Fruit fly (Drosophila melanogaster): ENCODE results near the gene grn.

grn gene

DNA sequence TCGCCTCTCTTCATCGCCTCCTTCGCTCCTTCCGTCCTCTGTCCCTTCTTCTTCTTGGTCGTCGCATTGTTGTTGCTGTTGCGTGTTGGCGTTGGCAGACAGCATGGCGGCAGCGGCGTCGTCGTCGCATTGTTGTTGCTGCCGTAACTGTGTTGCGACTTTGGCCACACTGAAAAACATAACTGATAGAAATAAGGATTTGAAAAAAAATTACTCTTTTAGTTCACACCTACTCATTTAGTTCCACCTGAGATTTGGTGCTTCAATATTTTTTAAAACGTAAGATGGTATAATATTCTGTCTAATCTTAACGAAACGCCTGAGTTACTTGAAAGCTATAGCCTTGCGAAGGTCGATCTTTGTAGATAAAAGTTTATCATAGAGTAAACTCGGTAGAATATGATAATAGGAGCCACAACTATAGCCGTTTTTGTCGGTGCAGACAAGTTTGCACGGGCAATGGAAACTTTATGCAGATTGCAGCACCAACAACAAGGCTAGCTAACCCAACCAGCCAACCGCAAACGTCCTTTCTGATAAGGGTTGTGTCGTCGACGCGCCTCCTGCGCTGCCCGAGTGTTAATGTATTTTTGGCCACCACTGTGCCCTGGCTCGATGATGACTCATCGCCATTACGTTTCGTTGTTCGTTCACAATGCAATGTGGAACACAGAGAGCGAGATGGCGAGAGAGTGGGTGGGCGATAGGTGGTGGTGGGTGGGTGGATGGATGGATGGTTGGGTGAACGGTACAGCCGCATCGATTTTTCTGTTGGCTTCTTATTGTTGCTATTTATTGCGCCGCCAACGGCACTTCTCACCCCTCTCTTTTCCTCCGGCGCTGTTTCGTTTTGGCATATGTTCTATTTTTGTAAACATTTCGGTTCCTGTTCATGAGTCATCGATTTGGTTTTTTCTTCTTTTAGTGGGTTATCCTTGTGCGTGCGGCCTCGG, 68.1 kb downstream of the grn start (continued):
- TF ChIP-seq luna (GFP tag; optimal IDR thresholded peaks at IDR 0.05) (peak; percentile 15), lola (GFP tag; optimal IDR thresholded peaks at IDR 0.05) (peak in 1 of 3 experiments; percentile 82), sens (GFP tag) (peak; percentile 98), Drgx (GFP tag; IDR thresholded peaks at IDR 0.05) (peak; percentile 80), CG31441 (GFP tag; IDR thresholded peaks at IDR 0.05) (peak; percentile 78), vvl (GFP tag; IDR thresholded peaks at IDR 0.05) (peak; percentile 69), Usf (GFP tag; optimal IDR thresholded peaks at IDR 0.05) (peak; percentile 44), hkb (optimal IDR thresholded peaks at IDR 0.05) (no peak), hkb (GFP tag; IDR thresholded peaks at IDR 0.05) (peak; percentile 78), CG2199 (GFP tag; IDR thresholded peaks at IDR 0.05) (no peak), odd (GFP tag; optimal IDR thresholded peaks at IDR 0.05) (peak; percentile 77), CG15073 (GFP tag; optimal IDR thresholded peaks at IDR 0.05) (peak; percentile 97), CG14441 (GFP tag; IDR thresholded peaks at IDR 0.05) (peak; percentile 41), unpg (GFP tag; optimal IDR thresholded peaks at IDR 0.05) (peak; percentile 83), CG11093 (GFP tag; IDR thresholded peaks at IDR 0.05) (no peak), dan (GFP tag; IDR thresholded peaks at IDR 0.05) (no peak), pnt (GFP tag; optimal IDR thresholded peaks at IDR 0.05) (peak; percentile 72), usp (GFP tag; optimal IDR thresholded peaks at IDR 0.05) (no peak), scrt (GFP tag; optimal IDR thresholded peaks at IDR 0.05) (peak; percentile 63), CG12942 (GFP tag; optimal IDR thresholded peaks at IDR 0.05) (peak; percentile 53), sima (GFP tag; optimal IDR thresholded peaks at IDR 0.05) (peak; percentile 55), Dip2 (GFP tag; IDR thresholded peaks at IDR 0.05) (no peak), gt (GFP tag; IDR thresholded peaks at IDR 0.05) (no peak), ranshi (GFP tag; IDR thresholded peaks at IDR 0.05) (peak; percentile 54; the same call in 1 of the 2 replicates), jigr1 (GFP tag; IDR thresholded peaks at IDR 0.05) (no peak), eve (GFP tag; optimal IDR thresholded peaks at IDR 0.05) (peak in 1 of 2 experiments; percentile 92), eyg (GFP tag; optimal IDR thresholded peaks at IDR 0.05) (peak; percentile 68), CG15601 (tag; optimal IDR thresholded peaks at IDR 0.05) (peak; percentile 74), ftz-f1 (GFP tag; optimal IDR thresholded peaks at IDR 0.05) (no peak), Ssrp (tag; optimal IDR thresholded peaks at IDR 0.05) (peak; percentile 82), pan (optimal IDR thresholded peaks at IDR 0.05) (no peak), pan (GFP tag; optimal IDR thresholded peaks at IDR 0.05 in 1 of 2, IDR thresholded peaks at IDR 0.05 in 1 of 2) (peak in 1 of 2 experiments; percentile 46), vnd (GFP tag; IDR thresholded peaks at IDR 0.05; ENCODE audit: partially characterized antibody) (0 out of 3 replicates have a peak, but pooled peaks have one; percentile 17), CG3281 (GFP tag; optimal IDR thresholded peaks at IDR 0.05) (peak; percentile 85), bab2 (GFP tag; optimal IDR thresholded peaks at IDR 0.05) (peak; percentile 81), CG10431 (GFP tag; optimal IDR thresholded peaks at IDR 0.05) (no peak), CG6175 (GFP tag; IDR thresholded peaks at IDR 0.05) (no peak), CG5953 (GFP tag; IDR thresholded peaks at IDR 0.05) (0 out of 2 replicates have a peak, but pooled peaks have one; percentile 14), B-H2 (GFP tag; optimal IDR thresholded peaks at IDR 0.05) (no peak), E2f2 (GFP tag; IDR thresholded peaks at IDR 0.05) (peak; percentile 47), Bteb2 (GFP tag; optimal IDR thresholded peaks at IDR 0.05) (peak; percentile 82), Dref (GFP tag; IDR thresholded peaks at IDR 0.05) (no peak), org-1 (GFP tag; optimal IDR thresholded peaks at IDR 0.05) (peak; percentile 88), CG8290 (GFP tag; optimal IDR thresholded peaks at IDR 0.05) (peak; percentile 34), CG8290 (tag; optimal IDR thresholded peaks at IDR 0.05) (peak; percentile 3 to 30), E2f1 (GFP tag; IDR thresholded peaks at IDR 0.05) (peak; percentile 32; the same call in 1 of the 2 replicates), dati (GFP tag; IDR thresholded peaks at IDR 0.05) (no peak), CG3995 (GFP tag; optimal IDR thresholded peaks at IDR 0.05) (no peak), Taf1 (GFP tag; IDR thresholded peaks at IDR 0.05) (no peak), CG2129 (GFP tag; IDR thresholded peaks at IDR 0.05; ENCODE audit: partially characterized antibody) (no peak), CG17385 (GFP tag; optimal IDR thresholded peaks at IDR 0.05) (peak; percentile 78)

Measured in whole organism, embryonic.